Fruit fly (Drosophila melanogaster) whole organism, embryonic: ENCODE measurements around the gene CG7896.

Source experiments
- CG10274 ChIP-seq: fragments of 200-800 bp; sonication (Bioruptor generic); optimal IDR thresholded peaks from 3 replicates; lab custom pipeline; 2017; ENCODE audit warnings: missing biosample characterization, mild to moderate bottlenecking, missing genetic modification characterization
- CG11696 ChIP-seq: fragments of 200-800 bp; sonication (Bioruptor generic); IDR thresholded peaks from 2 replicates; pipeline ENCODE4 v1.3.6; 2022; ENCODE audit warnings: missing biosample characterization, missing genetic modification characterization
- CG1233 ChIP-seq: fragments of 200-800 bp; sonication (Bioruptor generic); optimal IDR thresholded peaks from 4 replicates; lab custom pipeline; 2018; ENCODE audit warnings: missing biosample characterization, mild to moderate bottlenecking, missing genetic modification characterization
- CG13424 ChIP-seq: fragments of 200-800 bp; sonication (Bioruptor generic); optimal IDR thresholded peaks from 2 replicates; lab custom pipeline; 2019; ENCODE audit warnings: missing biosample characterization, mild to moderate bottlenecking, missing genetic modification characterization, moderate library complexity
- CG1602 ChIP-seq: fragments of 200-800 bp; sonication (Bioruptor generic); optimal IDR thresholded peaks from 3 replicates; lab custom pipeline; 2016; ENCODE audit warnings: missing biosample characterization, missing genetic modification characterization
- CG16813 ChIP-seq: fragments of 200-800 bp; sonication (Bioruptor generic); IDR thresholded peaks from 3 replicates; pipeline ENCODE4 v1.3.6; 2022; ENCODE audit warnings: missing biosample characterization, missing genetic modification characterization; ENCODE audit not compliant: partially characterized antibody
- CG1792 ChIP-seq: fragments of 200-800 bp; sonication (Bioruptor generic); optimal IDR thresholded peaks from 2 replicates; lab custom pipeline; 2016; ENCODE audit warnings: missing biosample characterization, missing genetic modification characterization
- CG30403 ChIP-seq: fragments of 200-800 bp; sonication (Bioruptor generic); optimal IDR thresholded peaks from 3 replicates; lab custom pipeline; 2016; ENCODE audit warnings: missing biosample characterization, missing genetic modification characterization
- CG31365 ChIP-seq: fragments of 200-800 bp; sonication (Bioruptor generic); optimal IDR thresholded peaks from 2 replicates; lab custom pipeline; 2018; ENCODE audit warnings: missing biosample characterization, mild to moderate bottlenecking, missing genetic modification characterization
- CG33213 ChIP-seq: fragments of 200-800 bp; sonication (Bioruptor generic); optimal IDR thresholded peaks from 3 replicates; lab custom pipeline; 2016; ENCODE audit warnings: missing biosample characterization, missing genetic modification characterization
- CG3847 ChIP-seq: fragments of 200-800 bp; sonication (Bioruptor generic); IDR thresholded peaks from 2 replicates; pipeline ENCODE4 v1.3.6; 2022; ENCODE audit warnings: missing biosample characterization, missing genetic modification characterization
- CG4360 ChIP-seq: fragments of 200-800 bp; sonication (Bioruptor generic); IDR thresholded peaks from 2 replicates; pipeline ENCODE4 v1.3.6; 2022; ENCODE audit warnings: missing biosample characterization, missing genetic modification characterization
- CG4730 ChIP-seq: fragments of 200-800 bp; sonication (Bioruptor generic); IDR thresholded peaks from 2 replicates; pipeline ENCODE4 v1.3.6; 2022; ENCODE audit warnings: missing biosample characterization, missing genetic modification characterization
- CG5953 ChIP-seq: fragments of 200-800 bp; sonication (Bioruptor generic); IDR thresholded peaks from 2 replicates; pipeline ENCODE4 v1.3.6; 2022; ENCODE audit warnings: missing biosample characterization, missing genetic modification characterization
- CG6813 ChIP-seq: fragments of 200-800 bp; sonication (Bioruptor generic); optimal IDR thresholded peaks from 2 replicates; lab custom pipeline; 2017; ENCODE audit warnings: missing biosample characterization, missing genetic modification characterization, mild to moderate bottlenecking, moderate library complexity, missing genetic modification reagents
- CG8089 ChIP-seq: fragments of 200-800 bp; sonication (Bioruptor generic); optimal IDR thresholded peaks from 3 replicates; lab custom pipeline; 2016; ENCODE audit warnings: missing biosample characterization, missing genetic modification characterization
- CG8290 ChIP-seq, 3 experiments: fragments of 200-800 bp; sonication (Bioruptor generic); optimal IDR thresholded peaks; 2 replicates each; lab custom pipeline; 2016 to 2019; ENCODE audit warnings: missing biosample characterization in 3 of 3, missing genetic modification characterization in 3 of 3, mild to moderate bottlenecking in 2 of 3, moderate library complexity in 1 of 3
- CG8359 ChIP-seq: fragments of 200-800 bp; sonication (Bioruptor generic); optimal IDR thresholded peaks from 2 replicates; lab custom pipeline; 2017; ENCODE audit warnings: missing biosample characterization, mild to moderate bottlenecking, missing genetic modification characterization, borderline replicate concordance
- CG9817 ChIP-seq: fragments of 200-800 bp; sonication (Bioruptor generic); optimal IDR thresholded peaks from 2 replicates; lab custom pipeline; 2018; ENCODE audit warnings: missing biosample characterization, mild to moderate bottlenecking, missing genetic modification characterization, moderate library complexity
- Hand ChIP-seq: fragments of 200-800 bp; sonication (Bioruptor generic); optimal IDR thresholded peaks from 2 replicates; lab custom pipeline; 2017; ENCODE audit warnings: mild to moderate bottlenecking, missing biosample characterization, missing genetic modification reagents, missing genetic modification characterization
- HmgD ChIP-seq: fragments of 200-800 bp; sonication (Bioruptor generic); optimal IDR thresholded peaks from 3 replicates; lab custom pipeline; 2016; ENCODE audit warnings: missing biosample characterization, missing genetic modification characterization
- Nf-YB ChIP-seq: fragments of 200-800 bp; sonication (Bioruptor generic); optimal IDR thresholded peaks from 3 replicates; lab custom pipeline; 2019; ENCODE audit warnings: missing biosample characterization, mild to moderate bottlenecking, missing genetic modification characterization, moderate library complexity
- PHDP ChIP-seq: fragments of 200-800 bp; sonication (Bioruptor generic); optimal IDR thresholded peaks from 3 replicates; lab custom pipeline; 2018; ENCODE audit warnings: missing biosample characterization, mild to moderate bottlenecking, missing genetic modification characterization, moderate library complexity
- Rx ChIP-seq: fragments of 200-800 bp; sonication (Bioruptor generic); IDR thresholded peaks from 2 replicates; pipeline ENCODE4 v1.3.6; 2022; ENCODE audit warnings: missing biosample characterization, missing genetic modification characterization
- Side ChIP-seq: fragments of 200-800 bp; sonication (Bioruptor generic); optimal IDR thresholded peaks from 2 replicates; lab custom pipeline; 2016; ENCODE audit warnings: missing biosample characterization, missing genetic modification characterization
- TFAM ChIP-seq: fragments of 200-800 bp; sonication (Bioruptor generic); optimal IDR thresholded peaks from 2 replicates; lab custom pipeline; 2017; ENCODE audit warnings: missing biosample characterization, missing genetic modification characterization, inconsistent platforms
- Taf1 ChIP-seq: fragments of 200-800 bp; sonication (Bioruptor generic); IDR thresholded peaks from 2 replicates; pipeline ENCODE4 v1.3.6; 2022; ENCODE audit warnings: missing biosample characterization, missing genetic modification characterization
- abd-A ChIP-seq: fragments of 200-800 bp; sonication (Bioruptor generic); optimal IDR thresholded peaks from 3 replicates; lab custom pipeline; 2019; ENCODE audit warnings: missing biosample characterization, mild to moderate bottlenecking, missing genetic modification characterization, moderate library complexity
- ato ChIP-seq: fragments of 200-800 bp; sonication (Bioruptor generic); IDR thresholded peaks from 2 replicates; pipeline ENCODE4 v1.3.6; 2022; ENCODE audit warnings: missing biosample characterization, missing genetic modification characterization; ENCODE audit not compliant: partially characterized antibody
- bcd ChIP-seq: fragments of 200-800 bp; sonication (Bioruptor generic); optimal IDR thresholded peaks from 2 replicates; lab custom pipeline; 2017; ENCODE audit warnings: missing biosample characterization, mild to moderate bottlenecking, missing genetic modification characterization
- dati ChIP-seq: fragments of 200-800 bp; sonication (Bioruptor generic); IDR thresholded peaks from 2 replicates; pipeline ENCODE4 v1.3.6; 2022; ENCODE audit warnings: missing biosample characterization, missing genetic modification characterization
- dimm ChIP-seq: fragments of 200-800 bp; sonication (Bioruptor generic); IDR thresholded peaks from 2 replicates; pipeline ENCODE4 v1.3.6; 2022; ENCODE audit warnings: missing biosample characterization, missing genetic modification characterization
- dmrt99B ChIP-seq: fragments of 200-800 bp; sonication (Bioruptor generic); optimal IDR thresholded peaks from 2 replicates; lab custom pipeline; 2018; ENCODE audit warnings: missing biosample characterization, mild to moderate bottlenecking, missing genetic modification characterization, moderate library complexity
- ems ChIP-seq: fragments of 200-800 bp; sonication (Bioruptor generic); optimal IDR thresholded peaks from 3 replicates; lab custom pipeline; 2016; ENCODE audit warnings: missing biosample characterization, missing genetic modification characterization
- eve ChIP-seq, 2 experiments: fragments of >200 bp; optimal IDR thresholded peaks; 2 replicates each; lab custom pipeline; 2017; ENCODE audit warnings: missing biosample characterization in 2 of 2, missing genetic modification characterization in 2 of 2
- gcm2 ChIP-seq: fragments of 200-800 bp; sonication (Bioruptor generic); optimal IDR thresholded peaks from 2 replicates; lab custom pipeline; 2016; ENCODE audit warnings: missing biosample characterization, missing genetic modification characterization
- grau ChIP-seq: fragments of 200-800 bp; optimal IDR thresholded peaks from 3 replicates; lab custom pipeline; 2019; ENCODE audit warnings: missing biosample characterization, mild to moderate bottlenecking, missing genetic modification characterization, moderate library complexity
- ken ChIP-seq: fragments of 200-800 bp; sonication (Bioruptor generic); IDR thresholded peaks from 3 replicates; pipeline ENCODE4 v1.3.6; 2022; ENCODE audit warnings: missing biosample characterization, missing genetic modification characterization
- klu ChIP-seq: fragments of 200-800 bp; sonication (Bioruptor generic); IDR thresholded peaks from 2 replicates; pipeline ENCODE4 v1.3.6; 2022; ENCODE audit warnings: missing biosample characterization, missing genetic modification characterization
- lbe ChIP-seq: fragments of 200-800 bp; sonication (Bioruptor generic); optimal IDR thresholded peaks from 2 replicates; lab custom pipeline; 2016; ENCODE audit warnings: missing biosample characterization, mild to moderate bottlenecking, missing genetic modification characterization
- nmo ChIP-seq: fragments of 200-800 bp; sonication (Bioruptor generic); optimal IDR thresholded peaks from 2 replicates; lab custom pipeline; 2018; ENCODE audit warnings: missing biosample characterization, mild to moderate bottlenecking, missing genetic modification characterization, moderate library complexity
- repo ChIP-seq: fragments of 200-800 bp; sonication (Bioruptor generic); optimal IDR thresholded peaks from 2 replicates; lab custom pipeline; 2016; ENCODE audit warnings: missing biosample characterization, missing genetic modification characterization
- sc ChIP-seq, 3 experiments: fragments of >200 bp in 2 of 3; fragments of 200-800 bp in 1 of 3; sonication (Bioruptor generic) in 1 of 3; optimal IDR thresholded peaks; 2 replicates in 2 of 3; 3 replicates in 1 of 3; lab custom pipeline; 2017; ENCODE audit warnings: mild to moderate bottlenecking in 1 of 3, missing biosample characterization in 1 of 3, missing genetic modification characterization in 1 of 3, missing genetic modification reagents in 1 of 3
- scrt ChIP-seq: fragments of 200-800 bp; sonication (Bioruptor generic); optimal IDR thresholded peaks from 2 replicates; lab custom pipeline; 2018; ENCODE audit warnings: missing biosample characterization, mild to moderate bottlenecking, missing genetic modification characterization, moderate library complexity
- slou ChIP-seq: fragments of 200-800 bp; sonication (Bioruptor generic); optimal IDR thresholded peaks from 3 replicates; lab custom pipeline; 2016; ENCODE audit warnings: missing biosample characterization, missing genetic modification characterization
- sr ChIP-seq: fragments of 200-800 bp; sonication (Bioruptor generic); IDR thresholded peaks from 3 replicates; pipeline ENCODE4 v1.3.6; 2022; ENCODE audit warnings: missing biosample characterization, missing genetic modification characterization
- stwl ChIP-seq: fragments of 200-800 bp; sonication (Bioruptor generic); optimal IDR thresholded peaks from 3 replicates; lab custom pipeline; 2018; ENCODE audit warnings: missing biosample characterization, mild to moderate bottlenecking, missing genetic modification characterization, moderate library complexity
- tio ChIP-seq: fragments of 200-800 bp; sonication (Bioruptor generic); optimal IDR thresholded peaks from 2 replicates; lab custom pipeline; 2017; ENCODE audit warnings: missing biosample characterization, missing genetic modification characterization, inconsistent platforms
- z ChIP-seq: fragments of 200-800 bp; sonication (Bioruptor generic); IDR thresholded peaks from 3 replicates; pipeline ENCODE4 v1.3.6; 2022; ENCODE audit warnings: missing biosample characterization, missing genetic modification characterization

Gene CG7896

DNA sequence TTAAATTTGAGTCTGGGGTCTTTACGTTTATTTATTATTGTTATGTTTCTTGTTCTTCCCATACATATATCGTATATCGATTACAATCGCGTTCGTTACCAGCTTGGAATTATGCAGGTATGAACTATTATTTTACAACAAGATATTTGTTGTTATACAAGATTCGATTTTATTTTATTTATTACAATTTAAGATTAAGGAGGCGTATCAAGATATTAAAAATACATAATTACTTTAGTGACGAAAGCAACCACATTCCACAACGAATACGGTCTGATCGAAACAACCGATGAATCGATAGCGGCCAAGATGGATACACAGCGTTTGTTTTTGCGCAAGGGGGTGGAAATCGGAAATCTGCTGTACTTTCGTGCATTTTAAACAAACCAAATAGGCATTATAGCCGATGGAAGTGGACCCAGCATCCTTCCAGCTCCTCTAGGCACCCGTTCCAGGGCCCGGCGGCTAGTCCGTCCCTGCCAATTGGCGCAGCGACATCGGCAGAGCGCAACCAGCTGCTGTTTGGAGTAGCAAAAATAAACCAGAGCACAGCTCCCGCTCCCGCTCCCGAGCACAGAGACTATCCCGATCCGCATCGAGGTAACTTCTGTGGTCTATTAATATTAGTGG is 14.5 kb downstream of the CG7896 start, which contains the start of the genes CG15525 and CG11504 (continued):
- TF ChIP-seq CG31365 (tag; lab: Kevin White, UChicago) (no peak), dimm (GFP tag; lab: Robert Waterston, UW) (no peak), CG9817 (tag; lab: Kevin White, UChicago) (peak; percentile 22), ken (no peak), Nf-YB (no peak), lbe (GFP tag; lab: Kevin White, UChicago) (no peak), CG4730 (GFP tag; lab: Robert Waterston, UW) (peak; percentile 24; the same call in 1 of the 2 replicates), CG13424 (tag; lab: Kevin White, UChicago) (peak; percentile 39), CG8290 (GFP tag; optimal IDR thresholded peaks at IDR 0.05; lab: Kevin White, UChicago) (peak; percentile 70), CG8290 (tag; optimal IDR thresholded peaks at IDR 0.05; lab: Kevin White, UChicago) (no peak), bcd (GFP tag; lab: Kevin White, UChicago) (no peak), dati (GFP tag; lab: Robert Waterston, UW) (no peak), CG4360 (GFP tag; lab: Robert Waterston, UW) (no peak), CG11696 (GFP tag; lab: Robert Waterston, UW) (no peak), gcm2 (no peak), CG1602 (peak; percentile 52), CG8359 (no peak), eve (GFP tag; optimal IDR thresholded peaks at IDR 0.05; lab: Kevin White, UChicago) (no peak), CG1233 (GFP tag; lab: Kevin White, UChicago) (no peak), CG6813 (GFP tag; lab: Kevin White, UChicago) (no peak), Rx (GFP tag; lab: Robert Waterston, UW) (0 out of 2 replicates have a peak, but pooled peaks have one; percentile 36), z (GFP tag; lab: Robert Waterston, UW) (no peak), PHDP (no peak), dmrt99B (no peak), abd-A (tag; lab: Kevin White, UChicago) (no peak), tio (no peak), sr (GFP tag; lab: Robert Waterston, UW) (no peak), ato (GFP tag; lab: Robert Waterston, UW) (peak; percentile 71; the same call in 1 of the 2 replicates), nmo (GFP tag; lab: Kevin White, UChicago) (peak; percentile 62), TFAM (GFP tag; lab: Kevin White, UChicago) (no peak), CG33213 (GFP tag; lab: Kevin White, UChicago) (no peak), grau (tag; lab: Kevin White, UChicago) (peak; percentile 50), stwl (tag; lab: Kevin White, UChicago) (peak; percentile 69), CG8089 (GFP tag; lab: Kevin White, UChicago) (peak; percentile 16), Side (GFP tag; lab: Kevin White, UChicago) (no peak), repo (GFP tag; lab: Kevin White, UChicago) (no peak), Taf1 (GFP tag; lab: Robert Waterston, UW) (no peak), slou (GFP tag; lab: Kevin White, UChicago) (no peak), CG5953 (GFP tag; lab: Robert Waterston, UW) (peak; percentile 38; the same call in 1 of the 2 replicates), klu (GFP tag; lab: Robert Waterston, UW) (peak; percentile 37; the same call in 1 of the 2 replicates), scrt (GFP tag; lab: Kevin White, UChicago) (no peak), CG30403 (GFP tag; lab: Kevin White, UChicago) (peak; percentile 71), HmgD (GFP tag; lab: Kevin White, UChicago) (peak; percentile 10), CG3847 (GFP tag; lab: Robert Waterston, UW) (peak; percentile 43), CG10274 (GFP tag; lab: Kevin White, UChicago) (no peak), ems (GFP tag; lab: Kevin White, UChicago) (peak; percentile 46), CG16813 (GFP tag; lab: Robert Waterston, UW) (peak; percentile 91), CG1792 (no peak), Hand (no peak), sc (optimal IDR thresholded peaks at IDR 0.05; lab: Kevin White, UChicago) (no peak), sc (GFP tag; optimal IDR thresholded peaks at IDR 0.05; lab: Kevin White, UChicago) (no peak)
